Fruit fly (Drosophila melanogaster) whole organism, embryonic: ENCODE measurements around the gene CrebB.

Experiments
- Atf-2 ChIP-seq: fragments of 200-800 bp; sonication (Bioruptor generic); optimal IDR thresholded peaks from 2 replicates; lab custom pipeline; 2016; ENCODE audit warnings: missing biosample characterization, missing genetic modification characterization
- CG10209 ChIP-seq: fragments of 200-800 bp; sonication (Bioruptor generic); optimal IDR thresholded peaks from 3 replicates; lab custom pipeline; 2017; ENCODE audit warnings: missing biosample characterization, mild to moderate bottlenecking, missing genetic modification characterization, missing genetic modification reagents
- CG10274 ChIP-seq: fragments of 200-800 bp; sonication (Bioruptor generic); optimal IDR thresholded peaks from 3 replicates; lab custom pipeline; 2017; ENCODE audit warnings: missing biosample characterization, mild to moderate bottlenecking, missing genetic modification characterization
- CG10565 ChIP-seq: fragments of 200-800 bp; sonication (Bioruptor generic); optimal IDR thresholded peaks from 3 replicates; lab custom pipeline; 2016; ENCODE audit warnings: missing biosample characterization, mild to moderate bottlenecking, missing genetic modification characterization
- CG11398 ChIP-seq: fragments of 200-800 bp; sonication (Bioruptor generic); optimal IDR thresholded peaks from 2 replicates; lab custom pipeline; 2016; ENCODE audit warnings: missing biosample characterization, missing genetic modification characterization
- CG1233 ChIP-seq: fragments of 200-800 bp; sonication (Bioruptor generic); optimal IDR thresholded peaks from 4 replicates; lab custom pipeline; 2018; ENCODE audit warnings: missing biosample characterization, mild to moderate bottlenecking, missing genetic modification characterization
- CG12659 ChIP-seq: fragments of 200-800 bp; sonication (Bioruptor generic); optimal IDR thresholded peaks from 3 replicates; lab custom pipeline; 2017; ENCODE audit warnings: mild to moderate bottlenecking, missing biosample characterization, missing genetic modification reagents, missing genetic modification characterization
- CG15073 ChIP-seq: fragments of 200-800 bp; sonication (Bioruptor generic); optimal IDR thresholded peaks from 2 replicates; lab custom pipeline; 2016; ENCODE audit warnings: missing biosample characterization, missing genetic modification characterization
- CG15514 ChIP-seq: fragments of 200-800 bp; sonication (Bioruptor generic); optimal IDR thresholded peaks from 3 replicates; lab custom pipeline; 2017; ENCODE audit warnings: missing biosample characterization, missing genetic modification characterization, mild to moderate bottlenecking, moderate library complexity, missing genetic modification reagents
- CG1602 ChIP-seq: fragments of 200-800 bp; sonication (Bioruptor generic); optimal IDR thresholded peaks from 3 replicates; lab custom pipeline; 2016; ENCODE audit warnings: missing biosample characterization, missing genetic modification characterization
- CG17359 ChIP-seq: fragments of 200-800 bp; sonication (Bioruptor generic); optimal IDR thresholded peaks from 3 replicates; lab custom pipeline; 2018; ENCODE audit warnings: missing biosample characterization, mild to moderate bottlenecking, missing genetic modification characterization, moderate library complexity
- CG18262 ChIP-seq: fragments of 200-800 bp; optimal IDR thresholded peaks from 3 replicates; lab custom pipeline; 2019; ENCODE audit warnings: missing biosample characterization, mild to moderate bottlenecking, missing genetic modification characterization, moderate library complexity
- CG31388 ChIP-seq: fragments of 200-800 bp; sonication (Bioruptor generic); optimal IDR thresholded peaks from 2 replicates; lab custom pipeline; 2016; ENCODE audit warnings: missing biosample characterization, missing genetic modification characterization
- CG3407 ChIP-seq: fragments of 200-800 bp; sonication (Bioruptor generic); optimal IDR thresholded peaks from 2 replicates; lab custom pipeline; 2018; ENCODE audit warnings: missing biosample characterization, mild to moderate bottlenecking, missing genetic modification characterization
- CG9797 ChIP-seq: fragments of 200-800 bp; sonication (Bioruptor generic); optimal IDR thresholded peaks from 3 replicates; lab custom pipeline; 2018; ENCODE audit warnings: missing biosample characterization, mild to moderate bottlenecking, missing genetic modification characterization
- CrebB ChIP-seq: fragments of 200-800 bp; sonication (Bioruptor generic); optimal IDR thresholded peaks from 3 replicates; lab custom pipeline; 2018; ENCODE audit warnings: missing biosample characterization, mild to moderate bottlenecking, missing genetic modification characterization
- Drgx ChIP-seq: fragments of 200-800 bp; sonication (Bioruptor generic); IDR thresholded peaks from 2 replicates; pipeline ENCODE4 v1.3.6; 2022; ENCODE audit warnings: missing biosample characterization, missing genetic modification characterization
- Elba2 ChIP-seq: fragments of 200-800 bp; sonication (Bioruptor generic); optimal IDR thresholded peaks from 3 replicates; lab custom pipeline; 2016; ENCODE audit warnings: missing biosample characterization, missing genetic modification characterization
- Ets65A ChIP-seq: fragments of 200-800 bp; sonication (Bioruptor generic); peaks from one replicate; lab custom pipeline; 2016; ENCODE audit warnings: missing biosample characterization, missing genetic modification characterization
- HHEX ChIP-seq: fragments of 200-800 bp; sonication (Bioruptor generic); optimal IDR thresholded peaks from 3 replicates; lab custom pipeline; 2017; ENCODE audit warnings: missing biosample characterization, mild to moderate bottlenecking, missing genetic modification characterization, missing genetic modification reagents
- Hand ChIP-seq: fragments of 200-800 bp; sonication (Bioruptor generic); optimal IDR thresholded peaks from 2 replicates; lab custom pipeline; 2017; ENCODE audit warnings: mild to moderate bottlenecking, missing biosample characterization, missing genetic modification reagents, missing genetic modification characterization
- Neu2 ChIP-seq: fragments of 200-800 bp; sonication (Bioruptor generic); optimal IDR thresholded peaks from 3 replicates; lab custom pipeline; 2016; ENCODE audit warnings: missing biosample characterization, missing genetic modification characterization, borderline replicate concordance
- Oli ChIP-seq: fragments of 200-800 bp; sonication (Bioruptor generic); optimal IDR thresholded peaks from 2 replicates; lab custom pipeline; 2018; ENCODE audit warnings: missing biosample characterization, mild to moderate bottlenecking, missing genetic modification characterization, moderate library complexity
- PHDP ChIP-seq: fragments of 200-800 bp; sonication (Bioruptor generic); optimal IDR thresholded peaks from 3 replicates; lab custom pipeline; 2018; ENCODE audit warnings: missing biosample characterization, mild to moderate bottlenecking, missing genetic modification characterization, moderate library complexity
- Sry-δ ChIP-seq: fragments of 200-800 bp; sonication (Bioruptor generic); optimal IDR thresholded peaks from 2 replicates; lab custom pipeline; 2016; ENCODE audit warnings: missing biosample characterization, missing genetic modification characterization
- TFAM ChIP-seq: fragments of 200-800 bp; sonication (Bioruptor generic); optimal IDR thresholded peaks from 2 replicates; lab custom pipeline; 2017; ENCODE audit warnings: missing biosample characterization, missing genetic modification characterization, inconsistent platforms
- YL-1 ChIP-seq: fragments of 200-800 bp; sonication (Bioruptor generic); optimal IDR thresholded peaks from 3 replicates; lab custom pipeline; 2017; ENCODE audit warnings: missing biosample characterization, mild to moderate bottlenecking, missing genetic modification characterization
- az2 ChIP-seq: fragments of 200-800 bp; sonication (Bioruptor generic); optimal IDR thresholded peaks from 3 replicates; lab custom pipeline; 2016; ENCODE audit warnings: missing biosample characterization, missing genetic modification characterization
- eve ChIP-seq, 2 experiments: fragments of >200 bp; optimal IDR thresholded peaks; 2 replicates each; lab custom pipeline; 2017; ENCODE audit warnings: missing biosample characterization in 2 of 2, missing genetic modification characterization in 2 of 2
- fd102C ChIP-seq: fragments of 200-800 bp; sonication (Bioruptor generic); optimal IDR thresholded peaks from 2 replicates; lab custom pipeline; 2018; ENCODE audit warnings: missing biosample characterization, mild to moderate bottlenecking, missing genetic modification characterization, moderate library complexity
- gfzf ChIP-seq: fragments of 200-800 bp; sonication (Bioruptor generic); optimal IDR thresholded peaks from 2 replicates; lab custom pipeline; 2016; ENCODE audit warnings: missing biosample characterization, mild to moderate bottlenecking, missing genetic modification characterization, moderate library complexity
- lilli ChIP-seq: fragments of 200-800 bp; sonication (Bioruptor generic); optimal IDR thresholded peaks from 3 replicates; lab custom pipeline; 2016; ENCODE audit warnings: missing biosample characterization, missing genetic modification characterization
- nmo ChIP-seq: fragments of 200-800 bp; sonication (Bioruptor generic); optimal IDR thresholded peaks from 2 replicates; lab custom pipeline; 2018; ENCODE audit warnings: missing biosample characterization, mild to moderate bottlenecking, missing genetic modification characterization, moderate library complexity
- oc ChIP-seq: fragments of 200-800 bp; sonication (Bioruptor generic); optimal IDR thresholded peaks from 2 replicates; lab custom pipeline; 2018; ENCODE audit warnings: missing biosample characterization, mild to moderate bottlenecking, missing genetic modification characterization, moderate library complexity
- pros ChIP-seq: fragments of 200-800 bp; sonication (Bioruptor generic); optimal IDR thresholded peaks from 3 replicates; lab custom pipeline; 2019; ENCODE audit warnings: missing biosample characterization, mild to moderate bottlenecking, missing genetic modification characterization, moderate library complexity
- sens-2 ChIP-seq: fragments of 200-800 bp; sonication (Bioruptor generic); IDR thresholded peaks from 2 replicates; pipeline ENCODE4 v1.3.6; 2022; ENCODE audit warnings: missing biosample characterization, missing genetic modification characterization
- sr ChIP-seq: fragments of 200-800 bp; sonication (Bioruptor generic); IDR thresholded peaks from 3 replicates; pipeline ENCODE4 v1.3.6; 2022; ENCODE audit warnings: missing biosample characterization, missing genetic modification characterization
- tup ChIP-seq: fragments of 200-800 bp; sonication (Bioruptor generic); optimal IDR thresholded peaks from 2 replicates; lab custom pipeline; 2016; ENCODE audit warnings: missing biosample characterization, mild to moderate bottlenecking, missing genetic modification characterization, moderate library complexity
- usp ChIP-seq: fragments of >200 bp; optimal IDR thresholded peaks from 2 replicates; lab custom pipeline; 2017; ENCODE audit warnings: missing biosample characterization, missing genetic modification characterization
- zen ChIP-seq: fragments of 200-800 bp; sonication (Bioruptor generic); optimal IDR thresholded peaks from 3 replicates; lab custom pipeline; 2018; ENCODE audit warnings: missing biosample characterization, mild to moderate bottlenecking, missing genetic modification characterization, moderate library complexity
- zfh1 ChIP-seq: fragments of 200-800 bp; sonication (Bioruptor generic); IDR thresholded peaks from 3 replicates; pipeline ENCODE4 v1.3.6; 2022; ENCODE audit warnings: missing biosample characterization, missing genetic modification characterization

Gene CrebB

dm6 chrX:18409938-18410337 is 43.8 kb downstream of the CrebB start, which contains the start of gene Nt5b (continued):
- TF ChIP-seq TFAM (GFP tag; lab: Kevin White, UChicago) (no peak), CG11398 (GFP tag; lab: Kevin White, UChicago) (no peak), gfzf (GFP tag; lab: Kevin White, UChicago) (no peak), CG10565 (GFP tag; lab: Kevin White, UChicago) (no peak), Sry-δ (GFP tag; lab: Kevin White, UChicago) (no peak), CG18262 (tag; lab: Kevin White, UChicago) (no peak), Oli (tag; lab: Kevin White, UChicago) (no peak), fd102C (GFP tag; lab: Kevin White, UChicago) (no peak), CG15073 (no peak), CG12659 (GFP tag; lab: Kevin White, UChicago) (no peak), eve (GFP tag; optimal IDR thresholded peaks at IDR 0.05; lab: Kevin White, UChicago) (no peak), CG3407 (GFP tag; lab: Kevin White, UChicago) (no peak), CG10209 (no peak), zen (no peak), CrebB (tag; lab: Kevin White, UChicago) (no peak), CG1602 (GFP tag; lab: Kevin White, UChicago) (no peak), usp (GFP tag; lab: Kevin White, UChicago) (no peak), CG15514 (no peak), PHDP (tag; lab: Kevin White, UChicago) (no peak)

DNA sequence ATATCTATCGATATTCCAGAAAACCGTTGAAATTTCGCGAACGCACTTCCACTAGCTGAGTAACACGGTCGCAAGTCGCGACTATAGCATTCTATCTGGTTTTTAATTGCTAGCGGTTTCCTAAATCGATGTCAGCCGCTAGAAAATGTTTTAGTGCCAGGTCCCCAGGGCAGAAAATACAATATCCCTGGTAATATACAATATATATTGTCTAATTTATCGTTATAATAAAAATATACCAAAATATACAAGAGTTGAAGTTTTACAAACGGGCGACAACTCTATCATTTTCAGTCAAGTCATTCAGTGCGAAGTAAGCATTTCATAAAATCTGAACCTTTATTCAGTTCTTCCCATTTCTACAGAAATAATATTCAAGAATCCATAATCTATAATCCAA is 49.0 kb downstream of the CrebB start, which contains the start of gene CG15056:
Gene CG15056 (plus strand): TSS at position 301 of the 400 bp plus-strand sequence.
- no peak for TF ChIP-seq Atf-2 (GFP tag; lab: Kevin White, UChicago)
- no peak for TF ChIP-seq oc (tag; lab: Kevin White, UChicago)
- no peak for TF ChIP-seq Ets65A (GFP tag; lab: Kevin White, UChicago)
- TF ChIP-seq nmo = no peak
- TF ChIP-seq Neu2 (GFP tag; lab: Kevin White, UChicago) = no peak
- no peak for TF ChIP-seq Hand (GFP tag; lab: Kevin White, UChicago)
- no peak for TF ChIP-seq CG31388 (GFP tag; lab: Kevin White, UChicago)
- TF ChIP-seq az2 (GFP tag; lab: Kevin White, UChicago) = no peak
- no peak for TF ChIP-seq Elba2 (GFP tag; lab: Kevin White, UChicago)
- TF ChIP-seq sr (GFP tag; lab: Robert Waterston, UW) = no peak
- no peak for TF ChIP-seq CG10274 (GFP tag; lab: Kevin White, UChicago)
- no peak for TF ChIP-seq sens-2 (GFP tag; lab: Robert Waterston, UW)
- no peak for TF ChIP-seq tup (GFP tag; lab: Kevin White, UChicago)
- TF ChIP-seq CG1233 = no peak
- no peak for TF ChIP-seq CG9797 (GFP tag; lab: Kevin White, UChicago)
- TF ChIP-seq YL-1 = no peak
- no peak for TF ChIP-seq zfh1
- TF ChIP-seq lilli = no peak
- TF ChIP-seq CG17359 = no peak
- TF ChIP-seq HHEX (GFP tag; lab: Kevin White, UChicago) = no peak

DNA sequence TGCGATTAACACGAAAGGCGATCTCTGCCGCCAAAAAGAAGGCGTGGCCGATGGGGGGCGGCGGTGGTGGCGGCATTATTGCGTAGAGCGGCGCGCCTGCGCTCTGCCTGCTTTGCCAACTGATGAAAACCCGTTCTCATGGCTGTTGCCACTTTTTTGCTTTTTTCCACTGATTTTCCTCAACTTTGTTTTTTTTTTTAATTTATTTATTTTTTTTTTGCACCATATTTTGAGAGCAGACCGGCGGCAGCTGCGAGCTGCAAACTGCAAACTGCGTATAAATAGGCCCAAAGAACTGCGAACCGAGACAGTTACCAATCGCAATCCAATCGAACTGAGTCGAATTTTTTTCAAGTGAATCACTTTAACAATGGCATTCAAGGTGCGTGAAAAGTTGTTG is 56.0 kb downstream of the CrebB start, which contains the start of gene CG42323:
Gene CG42323 (plus strand): TSS at position 302 of the 400 bp plus-strand sequence.
- TF ChIP-seq Drgx (GFP tag; lab: Robert Waterston, UW) = 0 out of 2 replicates have a peak, but pooled peaks have one; percentile 37
- TF ChIP-seq Ets65A (GFP tag; lab: Kevin White, UChicago) = peak; percentile 89
- TF ChIP-seq pros = no peak
